Worm (Caenorhabditis elegans) whole organism, late embryonic: ENCODE results near the gene R07E5.7.
A peak's percentile ranks its signal among the peaks of the same experiment; 100 is the strongest.

Source experiments
- K09A11.1 ChIP-seq: sonication (generic microtip); optimal IDR thresholded peaks from 2 replicates; lab custom pipeline; 2017; ENCODE audit warnings: antibody characterized with exemption, mild to moderate bottlenecking, missing genetic modification characterization, missing compliant biosample characterization; ENCODE audit not compliant: insufficient read depth
- T23F11.4 ChIP-seq: fragments of 200-800 bp; sonication (Bioruptor generic); optimal IDR thresholded peaks from 2 replicates; lab custom pipeline; 2018; ENCODE audit warnings: mild to moderate bottlenecking, missing genetic modification characterization, missing compliant biosample characterization
- ahr-1 ChIP-seq: sonication (generic microtip); optimal IDR thresholded peaks from 2 replicates; lab custom pipeline; 2016; ENCODE audit warnings: missing genetic modification characterization, missing compliant biosample characterization
- ama-1 ChIP-seq: fragments of 150-350 bp; optimal IDR thresholded peaks from 2 replicates; lab custom pipeline; 2014
- ceh-14 ChIP-seq: sonication (generic microtip); optimal IDR thresholded peaks from 2 replicates; lab custom pipeline; 2016; ENCODE audit warnings: missing genotype, missing genetic modification characterization, missing compliant biosample characterization
- ceh-18 ChIP-seq: sonication (generic microtip); optimal IDR thresholded peaks from 2 replicates; lab custom pipeline; 2016; ENCODE audit warnings: missing genetic modification characterization, missing compliant biosample characterization
- ceh-31 ChIP-seq: sonication (generic microtip); optimal IDR thresholded peaks from 2 replicates; lab custom pipeline; 2016; ENCODE audit warnings: missing genetic modification characterization, missing compliant biosample characterization
- che-1 ChIP-seq: sonication (generic microtip); optimal IDR thresholded peaks from 2 replicates; lab custom pipeline; 2016; ENCODE audit warnings: mild to moderate bottlenecking, missing genetic modification characterization, missing compliant biosample characterization
- dmd-4 ChIP-seq: sonication (generic microtip); optimal IDR thresholded peaks from 2 replicates; lab custom pipeline; 2016; ENCODE audit warnings: borderline replicate concordance, missing genetic modification characterization, missing compliant biosample characterization
- elt-4 ChIP-seq: sonication (generic microtip); optimal IDR thresholded peaks from 2 replicates; lab custom pipeline; 2016; ENCODE audit warnings: missing genetic modification characterization, missing compliant biosample characterization
- eyg-1 ChIP-seq: sonication (generic microtip); optimal IDR thresholded peaks from 2 replicates; lab custom pipeline; 2016; ENCODE audit warnings: missing genotype, missing genetic modification characterization, missing compliant biosample characterization
- fkh-6 ChIP-seq: sonication (generic microtip); optimal IDR thresholded peaks from 2 replicates; lab custom pipeline; 2016; ENCODE audit warnings: missing genetic modification characterization, missing compliant biosample characterization
- hlh-13 ChIP-seq: fragments of 200-800 bp; sonication (Bioruptor generic); optimal IDR thresholded peaks from 2 replicates; lab custom pipeline; 2018; ENCODE audit warnings: mild to moderate bottlenecking, missing genetic modification characterization, missing compliant biosample characterization
- hlh-15 ChIP-seq: sonication (generic microtip); optimal IDR thresholded peaks from 2 replicates; lab custom pipeline; 2016; ENCODE audit warnings: missing genetic modification characterization, missing compliant biosample characterization
- hlh-30 ChIP-seq: sonication (generic microtip); optimal IDR thresholded peaks from 2 replicates; lab custom pipeline; 2017; ENCODE audit warnings: antibody characterized with exemption, missing genetic modification characterization, missing compliant biosample characterization; ENCODE audit not compliant: insufficient read depth
- lin-11 ChIP-seq: fragments of 200-800 bp; sonication (Bioruptor generic); optimal IDR thresholded peaks from 2 replicates; lab custom pipeline; 2018; ENCODE audit warnings: mild to moderate bottlenecking, missing genetic modification characterization, missing compliant biosample characterization
- madf-2 ChIP-seq: sonication (generic microtip); optimal IDR thresholded peaks from 2 replicates; lab custom pipeline; 2017; ENCODE audit warnings: missing genetic modification characterization, missing compliant biosample characterization
- nfya-1 ChIP-seq: sonication (generic microtip); optimal IDR thresholded peaks from 2 replicates; lab custom pipeline; 2017; ENCODE audit warnings: missing genetic modification characterization, mild to moderate bottlenecking, missing compliant biosample characterization, antibody characterized with exemption, moderate library complexity
- nhr-11 ChIP-seq: fragments of 150-350 bp; optimal IDR thresholded peaks from 2 replicates; lab custom pipeline; 2014; ENCODE audit warnings: missing biosample characterization, missing genetic modification characterization
- nhr-232 ChIP-seq: sonication (generic microtip); optimal IDR thresholded peaks from 2 replicates; lab custom pipeline; 2016; ENCODE audit warnings: missing genetic modification characterization, missing compliant biosample characterization
- pag-3 ChIP-seq: sonication (generic microtip); optimal IDR thresholded peaks from 2 replicates; lab custom pipeline; 2016; ENCODE audit warnings: missing compliant biosample characterization, missing genetic modification characterization, borderline replicate concordance
- pax-1 ChIP-seq: fragments of 150-350 bp; optimal IDR thresholded peaks from 2 replicates; lab custom pipeline; 2014; ENCODE audit warnings: missing biosample characterization, missing genetic modification characterization
- pha-2 ChIP-seq: sonication (generic microtip); optimal IDR thresholded peaks from 2 replicates; lab custom pipeline; 2017; ENCODE audit warnings: mild to moderate bottlenecking, missing genetic modification characterization, missing compliant biosample characterization
- pqm-1 ChIP-seq: sonication (generic microtip); optimal IDR thresholded peaks from 2 replicates; lab custom pipeline; 2016; ENCODE audit warnings: missing genetic modification characterization, missing compliant biosample characterization
- pros-1 ChIP-seq: fragments of 150-350 bp; optimal IDR thresholded peaks from 2 replicates; lab custom pipeline; 2014; ENCODE audit warnings: missing biosample characterization, missing genetic modification reagents, missing genetic modification characterization
- rnt-1 ChIP-seq: sonication (generic microtip); optimal IDR thresholded peaks from 2 replicates; lab custom pipeline; 2016; ENCODE audit warnings: missing genetic modification characterization, missing compliant biosample characterization
- sox-2 ChIP-seq: fragments of 200-800 bp; sonication (Bioruptor generic); IDR thresholded peaks from 2 replicates; pipeline ENCODE4 v1.3.6; 2022; ENCODE audit warnings: missing genetic modification reagents, missing genetic modification characterization, missing compliant biosample characterization
- syd-9 ChIP-seq: sonication (generic microtip); optimal IDR thresholded peaks from 2 replicates; lab custom pipeline; 2016; ENCODE audit warnings: mild to moderate bottlenecking, missing genetic modification characterization, moderate library complexity, missing compliant biosample characterization
- tbx-7 ChIP-seq: sonication (generic microtip); optimal IDR thresholded peaks from 2 replicates; lab custom pipeline; 2016; ENCODE audit warnings: missing genotype, missing genetic modification characterization, missing compliant biosample characterization
- ttx-3 ChIP-seq: sonication (generic microtip); optimal IDR thresholded peaks from 2 replicates; lab custom pipeline; 2016; ENCODE audit warnings: missing genetic modification reagents, missing genetic modification characterization, missing compliant biosample characterization
- unc-42 ChIP-seq: sonication (generic microtip); optimal IDR thresholded peaks from 2 replicates; lab custom pipeline; 2016; ENCODE audit warnings: missing genotype, missing genetic modification characterization, missing compliant biosample characterization
- unc-55 ChIP-seq: sonication (generic microtip); optimal IDR thresholded peaks from 2 replicates; lab custom pipeline; 2017; ENCODE audit warnings: missing biosample characterization, missing genetic modification reagents, missing genetic modification characterization
- ztf-16 ChIP-seq: sonication (generic microtip); optimal IDR thresholded peaks from 2 replicates; lab custom pipeline; 2017; ENCODE audit warnings: missing genetic modification characterization, missing compliant biosample characterization

The R07E5.7 gene

DNA sequence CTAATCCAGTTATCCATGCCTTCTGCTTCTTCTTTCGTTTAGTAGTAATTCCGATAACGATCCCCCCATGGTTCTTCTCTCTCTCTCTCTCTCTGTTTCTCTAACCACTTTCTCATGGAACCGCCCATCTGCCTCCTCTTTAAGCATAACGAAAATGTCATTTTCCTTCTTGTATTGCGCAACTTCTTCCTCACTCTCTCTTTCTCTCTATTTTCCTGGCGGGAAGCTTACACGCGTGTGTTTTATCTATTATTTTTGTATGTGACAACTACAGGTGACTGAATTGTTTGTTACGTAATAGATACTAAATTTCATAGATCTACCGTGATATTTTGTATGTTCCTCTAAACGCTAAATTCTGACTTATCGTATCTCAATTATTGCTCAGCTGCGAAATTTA, 28.5 kb downstream of the R07E5.7 start:
- no peak for TF ChIP-seq hlh-15 (tag; lab: Kevin White, UChicago)
- no peak for TF ChIP-seq nhr-232 (tag; lab: Kevin White, UChicago)
- TF ChIP-seq elt-4: no peak

DNA sequence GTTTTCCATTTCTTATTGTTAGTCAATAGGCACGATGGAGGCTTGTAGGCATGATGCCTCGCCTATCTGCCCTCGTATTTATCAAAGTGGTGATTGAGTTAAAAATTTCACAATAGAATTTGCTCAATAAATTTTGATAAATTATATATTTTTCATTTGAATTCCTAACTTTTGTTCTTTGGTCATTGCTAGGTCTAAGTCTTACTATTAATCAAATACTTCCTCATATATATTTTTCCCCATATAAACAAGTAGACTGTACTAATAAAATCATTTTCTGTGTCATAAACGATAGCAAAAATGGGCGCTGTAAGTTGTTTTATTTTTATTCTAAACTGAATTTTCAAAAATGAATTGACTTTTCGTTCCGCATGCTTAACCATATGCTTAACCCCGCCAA, 34.5 kb downstream of the R07E5.7 start, which contains the start of gene pals-28:
TSS of gene pals-28 (plus strand) at position 301 of the 400 bp plus-strand sequence.
- TF ChIP-seq nfya-1 (tag; lab: Kevin White, UChicago) (no peak), nhr-11 (tag; lab: Kevin White, UChicago) (no peak), che-1 (tag; lab: Kevin White, UChicago) (no peak), K09A11.1 (tag; lab: Kevin White, UChicago) (no peak), unc-55 (GFP tag; lab: Kevin White, UChicago) (no peak)

DNA sequence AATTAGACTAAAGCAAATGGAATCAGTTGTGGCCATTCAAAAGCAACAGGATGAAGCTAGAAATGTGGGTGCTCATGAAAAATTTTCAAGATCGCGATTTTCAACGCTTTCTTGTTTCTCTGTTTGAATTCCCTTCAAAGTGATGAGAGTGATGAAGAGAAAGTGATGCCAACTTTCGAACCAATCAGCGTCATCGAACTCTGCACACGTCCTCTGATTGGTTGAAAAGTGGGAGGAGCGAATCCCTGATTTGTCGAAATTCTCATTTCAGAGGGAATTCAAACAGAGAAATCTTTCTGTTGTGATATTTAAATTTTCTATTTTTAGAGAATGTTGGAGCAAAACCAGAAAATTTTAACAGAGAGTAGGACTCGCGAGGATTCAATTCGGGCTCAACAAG, 36.8 kb downstream of the R07E5.7 start:
- no peak for TF ChIP-seq ztf-16 (tag; lab: Kevin White, UChicago)
- peak; percentile 76 for TF ChIP-seq nfya-1 (tag; lab: Kevin White, UChicago)

DNA sequence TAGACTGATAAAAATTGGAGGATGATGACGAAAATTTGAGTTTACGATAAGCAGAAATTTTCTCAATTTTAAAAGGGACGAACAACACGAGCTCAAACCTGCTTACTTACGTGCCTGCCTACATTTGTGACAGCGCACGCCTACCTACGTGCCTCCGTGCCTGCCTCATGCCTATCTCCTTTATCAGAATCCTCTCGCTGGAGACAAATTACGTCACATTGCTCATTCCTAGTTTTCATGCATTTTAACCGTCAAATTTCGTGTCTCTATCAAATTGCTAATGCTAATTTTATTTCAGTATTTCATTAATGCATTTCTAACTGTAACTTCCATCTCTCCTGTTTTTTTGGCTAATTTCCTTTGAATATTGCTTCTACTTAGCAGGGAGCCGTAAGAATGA, 37.6 kb downstream of the R07E5.7 start, which contains the start of gene pals-27:
TSS of gene pals-27 (plus strand) at position 301 of the 400 bp plus-strand sequence.
- TF ChIP-seq hlh-30 (tag; lab: Kevin White, UChicago) (no peak), ceh-14 (tag; lab: Kevin White, UChicago) (no peak), pqm-1 (tag; lab: Kevin White, UChicago) (no peak), madf-2 (tag; lab: Kevin White, UChicago) (no peak), hlh-13 (no peak), eyg-1 (tag; lab: Kevin White, UChicago) (no peak), pax-1 (no peak), pros-1 (tag; lab: Kevin White, UChicago) (no peak), ahr-1 (tag; lab: Kevin White, UChicago) (no peak), T23F11.4 (GFP tag; lab: Kevin White, UChicago) (no peak), ama-1 (no peak), pag-3 (tag; lab: Kevin White, UChicago) (no peak), pha-2 (tag; lab: Kevin White, UChicago) (no peak), unc-55 (GFP tag; lab: Kevin White, UChicago) (no peak), lin-11 (no peak), fkh-6 (tag; lab: Kevin White, UChicago) (no peak), dmd-4 (tag; lab: Kevin White, UChicago) (no peak), rnt-1 (no peak)

DNA sequence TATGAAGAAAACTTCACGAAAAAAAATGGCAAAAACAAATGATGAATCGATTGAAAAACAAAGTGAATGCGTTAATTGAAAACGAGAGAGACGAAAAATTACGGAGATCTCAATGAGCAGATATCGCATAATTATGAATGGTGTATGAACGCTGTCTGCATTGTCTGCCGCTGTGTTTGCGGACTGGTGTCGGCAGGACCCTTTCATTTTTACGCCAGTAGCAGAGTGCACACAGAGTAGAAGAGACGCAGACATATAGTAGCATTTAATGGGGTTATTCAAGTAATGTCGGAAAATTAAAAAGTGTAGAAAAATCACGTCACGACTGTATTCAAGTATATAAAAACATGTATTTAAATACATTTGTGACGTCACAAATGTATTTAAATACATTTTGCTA, 38.1 kb downstream of the R07E5.7 start:
- TF ChIP-seq sox-2 (GFP tag; lab: Robert Waterston, UW): peak; percentile 24
- TF ChIP-seq ceh-31 (tag; lab: Kevin White, UChicago): peak; percentile 60
- no peak for TF ChIP-seq ahr-1 (tag; lab: Kevin White, UChicago)
- peak; percentile 31 for TF ChIP-seq nfya-1 (tag; lab: Kevin White, UChicago)
- peak; percentile 60 for TF ChIP-seq unc-42 (tag; lab: Kevin White, UChicago)

DNA sequence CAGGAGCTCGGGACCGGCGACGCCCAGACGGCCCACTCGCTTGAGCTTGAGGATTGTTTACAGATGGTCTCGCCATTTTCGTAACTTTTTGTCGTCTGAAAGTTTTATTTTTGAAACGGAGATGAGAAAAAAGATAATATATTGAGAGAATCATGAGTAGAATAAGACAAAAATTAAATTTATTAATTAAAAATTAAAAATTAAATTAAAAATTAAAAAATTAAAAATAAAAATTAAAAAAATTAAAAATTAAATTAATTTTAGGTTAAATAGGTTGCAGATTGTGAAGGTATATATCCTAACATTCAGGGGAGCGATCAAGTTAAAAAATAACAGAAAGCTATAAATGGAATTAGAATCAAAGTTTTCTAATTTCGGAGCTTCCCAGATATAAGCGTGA, 39.2 kb downstream of the R07E5.7 start, which contains the start of gene B0284.3:
TSS of gene B0284.3 (minus strand) at position 101 of the 400 bp plus-strand sequence.
- no peak for TF ChIP-seq tbx-7 (tag; lab: Kevin White, UChicago)
- TF ChIP-seq T23F11.4 (GFP tag; lab: Kevin White, UChicago): no peak
- TF ChIP-seq elt-4: no peak
- TF ChIP-seq ztf-16 (tag; lab: Kevin White, UChicago): no peak
- TF ChIP-seq ceh-18: no peak
- no peak for TF ChIP-seq pag-3 (tag; lab: Kevin White, UChicago)
- TF ChIP-seq ttx-3 (tag; lab: Kevin White, UChicago): no peak
- TF ChIP-seq unc-42 (tag; lab: Kevin White, UChicago): no peak
- TF ChIP-seq hlh-30 (tag; lab: Kevin White, UChicago): no peak
- no peak for TF ChIP-seq syd-9 (tag; lab: Kevin White, UChicago)
- TF ChIP-seq pha-2 (tag; lab: Kevin White, UChicago): no peak
- no peak for TF ChIP-seq madf-2 (tag; lab: Kevin White, UChicago)
